Fruit fly (Drosophila melanogaster): ENCODE results near the gene CG32641.

The CG32641 gene

DNA sequence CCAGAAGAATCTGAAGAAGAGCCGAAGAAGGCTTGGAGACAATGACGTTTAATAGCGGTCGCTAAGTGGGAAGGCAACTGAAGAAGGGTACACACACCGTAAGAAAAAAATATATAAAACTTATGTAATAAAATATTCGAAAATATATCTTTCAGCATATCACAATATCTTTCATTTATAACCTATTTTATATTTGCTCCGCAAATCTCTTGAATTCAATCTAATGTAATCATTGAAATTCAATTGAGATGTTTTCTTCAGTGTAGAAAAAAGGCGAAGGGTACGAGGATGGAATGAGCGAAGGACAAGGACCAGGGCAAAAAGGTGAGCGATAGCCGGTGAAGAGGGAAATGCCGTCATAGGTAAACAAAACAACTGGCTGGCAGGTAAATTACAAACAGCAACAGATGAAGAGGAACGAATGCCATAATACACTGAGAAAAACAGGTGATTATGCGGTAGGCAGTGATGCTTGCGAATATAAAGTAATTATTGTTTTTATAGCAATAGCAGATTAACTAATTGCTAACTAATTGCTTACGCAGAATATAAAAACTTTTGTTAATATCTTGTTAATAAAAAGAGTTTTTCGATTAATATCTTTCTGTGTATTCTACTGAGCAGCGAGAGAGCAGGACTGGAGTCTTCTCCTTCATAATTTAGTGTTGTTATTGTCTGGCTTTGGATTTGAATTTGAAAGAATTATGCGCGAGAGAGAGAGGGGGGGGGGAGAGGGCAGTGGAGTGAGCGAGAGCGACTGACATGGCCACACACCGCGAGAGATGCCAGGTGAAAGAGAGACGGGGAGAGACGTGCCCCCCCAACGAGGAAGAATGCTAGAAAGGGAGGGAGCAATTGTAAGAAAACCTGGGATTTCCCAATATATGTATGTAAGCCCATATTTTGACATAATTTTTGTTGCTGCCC is 49.8 kb downstream of the CG32641 start (continued):
- TF ChIP-seq Optix (GFP tag; IDR thresholded peaks at IDR 0.05) (no peak; the same call in 1 of the 3 replicates), nerfin-2 (GFP tag; IDR thresholded peaks at IDR 0.05; ENCODE audit: partially characterized antibody) (no peak), Vsx1 (GFP tag; optimal IDR thresholded peaks at IDR 0.05) (peak; percentile 35), Lpt (GFP tag; optimal IDR thresholded peaks at IDR 0.05) (no peak), YL-1 (GFP tag; optimal IDR thresholded peaks at IDR 0.05) (peak; percentile 44), crp (GFP tag; optimal IDR thresholded peaks at IDR 0.05) (peak in 1 of 2 experiments; percentile 29), da (GFP tag; optimal IDR thresholded peaks at IDR 0.05) (peak; percentile 66), fd102C (GFP tag; optimal IDR thresholded peaks at IDR 0.05) (peak; percentile 83), unpg (GFP tag; optimal IDR thresholded peaks at IDR 0.05) (peak; percentile 81), CG3065 (GFP tag; optimal IDR thresholded peaks at IDR 0.05) (no peak), sisA (GFP tag; IDR thresholded peaks at IDR 0.05) (peak; percentile 78), Dip3 (GFP tag; optimal IDR thresholded peaks at IDR 0.05) (peak; percentile 61), Dip2 (GFP tag; IDR thresholded peaks at IDR 0.05) (no peak), Eip74EF (GFP tag; optimal IDR thresholded peaks at IDR 0.05) (peak in 1 of 2 experiments; percentile 67), Fer2 (tag; optimal IDR thresholded peaks at IDR 0.05) (peak; percentile 31), CG1529 (GFP tag; optimal IDR thresholded peaks at IDR 0.05) (peak; percentile 57), CG18764 (GFP tag; optimal IDR thresholded peaks at IDR 0.05) (peak; percentile 42), CG17802 (tag; optimal IDR thresholded peaks at IDR 0.05) (peak; percentile 52), h (optimal IDR thresholded peaks at IDR 0.05) (no peak), CTCF (GFP tag; optimal IDR thresholded peaks at IDR 0.05) (no peak), CG11504 (tag; optimal IDR thresholded peaks at IDR 0.05) (peak; percentile 83), sr (GFP tag; IDR thresholded peaks at IDR 0.05) (no peak), sim (GFP tag; IDR thresholded peaks at IDR 0.05) (peak; percentile 78; the same call in 1 of the 2 replicates), CG6683 (GFP tag; optimal IDR thresholded peaks at IDR 0.05) (peak; percentile 24), sna (GFP tag; IDR thresholded peaks at IDR 0.05; ENCODE audit: partially characterized antibody) (no peak), HLH54F (GFP tag; optimal IDR thresholded peaks at IDR 0.05) (peak; percentile 54), Pdp1 (GFP tag; optimal IDR thresholded peaks at IDR 0.05) (peak; percentile 86 to 88), CG10147 (GFP tag; optimal IDR thresholded peaks at IDR 0.05) (peak; percentile 46), crc (GFP tag; optimal IDR thresholded peaks at IDR 0.05) (peak; percentile 58), CG13894 (tag; optimal IDR thresholded peaks at IDR 0.05) (no peak), ERR (GFP tag; optimal IDR thresholded peaks at IDR 0.05) (peak; percentile 59), CG13424 (tag; optimal IDR thresholded peaks at IDR 0.05) (peak; percentile 83), stc (GFP tag; IDR thresholded peaks at IDR 0.05) (peak; percentile 79), CG3995 (GFP tag; optimal IDR thresholded peaks at IDR 0.05) (no peak), CG3838 (GFP tag; optimal IDR thresholded peaks at IDR 0.05) (peak; percentile 39), CG17361 (GFP tag; IDR thresholded peaks at IDR 0.05) (peak; percentile 89), CG7357 (GFP tag; IDR thresholded peaks at IDR 0.05) (peak; percentile 57; the same call in 1 of the 3 replicates), az2 (GFP tag; optimal IDR thresholded peaks at IDR 0.05) (peak; percentile 83), CG10431 (GFP tag; optimal IDR thresholded peaks at IDR 0.05) (peak; percentile 29), GATAe (GFP tag; conservative IDR thresholded peaks at IDR 0.05) (no peak), CG32532 (GFP tag; IDR thresholded peaks at IDR 0.05) (peak; percentile 75), CG8089 (GFP tag; optimal IDR thresholded peaks at IDR 0.05) (peak; percentile 73), CG13775 (GFP tag; optimal IDR thresholded peaks at IDR 0.05) (peak; percentile 89), pho (GFP tag; optimal IDR thresholded peaks at IDR 0.05) (peak; percentile 65), B-H2 (GFP tag; optimal IDR thresholded peaks at IDR 0.05) (no peak), Dp (GFP tag; optimal IDR thresholded peaks at IDR 0.05) (no peak), CG14014 (GFP tag; IDR thresholded peaks at IDR 0.05) (peak; percentile 77), insv (GFP tag; optimal IDR thresholded peaks at IDR 0.05) (peak in 1 of 2 experiments; percentile 34), CG8924 (tag; optimal IDR thresholded peaks at IDR 0.05) (peak; percentile 92)

All from whole organism, embryonic.